Worm (Caenorhabditis elegans) whole organism, L4 larva: ENCODE measurements around the gene arid-1.

Experiments
- R02D3.7 ChIP-seq: fragments of 150-350 bp; sonication (generic microtip); optimal IDR thresholded peaks from 3 replicates; lab custom pipeline; 2014; ENCODE audit warnings: missing biosample characterization, missing genetic modification characterization
- ZK337.2 ChIP-seq: fragments of 200-800 bp; sonication (Bioruptor generic); IDR thresholded peaks from 2 replicates; pipeline ENCODE4 v1.3.6; 2022; ENCODE audit warnings: missing genetic modification reagents, missing genetic modification characterization, missing compliant biosample characterization
- ama-1 ChIP-seq: fragments of 150-350 bp; optimal IDR thresholded peaks from 2 replicates; lab custom pipeline; 2014; ENCODE audit warnings: inconsistent platforms, mixed read lengths
- attf-4 ChIP-seq: sonication (generic microtip); optimal IDR thresholded peaks from 3 replicates; lab custom pipeline; 2017; ENCODE audit warnings: missing biosample characterization, missing genetic modification characterization
- ceh-82 ChIP-seq: sonication (generic microtip); optimal IDR thresholded peaks from 2 replicates; lab custom pipeline; 2017; ENCODE audit warnings: missing biosample characterization, missing genetic modification characterization
- daf-12 ChIP-seq: fragments of 150-350 bp; optimal IDR thresholded peaks from 2 replicates; lab custom pipeline; 2014; ENCODE audit warnings: missing biosample characterization, missing genetic modification reagents, missing genetic modification characterization
- daf-16 ChIP-seq, 3 experiments: sonication (generic microtip); optimal IDR thresholded peaks; 2 replicates each; lab custom pipeline; 2016 to 2017; ENCODE audit warnings: missing genetic modification characterization in 3 of 3, missing genetic modification reagents in 3 of 3, mild to moderate bottlenecking in 2 of 3, missing compliant biosample characterization in 2 of 3, missing biosample characterization in 1 of 3, moderate library complexity in 1 of 3
- daf-19 ChIP-seq: fragments of 200-800 bp; sonication (Bioruptor generic); conservative IDR thresholded peaks from 2 replicates; pipeline ENCODE4 v1.3.6; 2022; ENCODE audit warnings: missing genetic modification characterization, missing compliant biosample characterization
- daf-8 ChIP-seq: fragments of 200-800 bp; sonication (Bioruptor generic); IDR thresholded peaks from 2 replicates; pipeline ENCODE4 v1.3.6; 2022; ENCODE audit warnings: missing genetic modification characterization, missing compliant biosample characterization
- dmd-6 ChIP-seq: fragments of 200-800 bp; sonication (Bioruptor generic); IDR thresholded peaks from 2 replicates; pipeline ENCODE4 v1.3.6; 2022; ENCODE audit warnings: missing genetic modification reagents, missing genetic modification characterization, missing compliant biosample characterization
- dpl-1 ChIP-seq: fragments of 150-350 bp; optimal IDR thresholded peaks from 2 replicates; lab custom pipeline; 2014; ENCODE audit warnings: missing biosample characterization, missing genetic modification reagents, missing genetic modification characterization
- dve-1 ChIP-seq: sonication (generic microtip); optimal IDR thresholded peaks from 2 replicates; lab custom pipeline; 2017; ENCODE audit warnings: antibody characterized with exemption, mild to moderate bottlenecking, missing genetic modification characterization, missing compliant biosample characterization; ENCODE audit not compliant: insufficient read depth
- egl-43 ChIP-seq: fragments of 200-800 bp; sonication (Bioruptor generic); IDR thresholded peaks from 2 replicates; pipeline ENCODE4 v1.3.6; 2022; ENCODE audit warnings: missing genetic modification reagents, missing genetic modification characterization, missing compliant biosample characterization
- fkh-10 ChIP-seq: fragments of 150-350 bp; optimal IDR thresholded peaks from 2 replicates; lab custom pipeline; 2014; ENCODE audit warnings: missing biosample characterization, missing genetic modification reagents, missing genetic modification characterization
- hif-1 ChIP-seq, 2 experiments: sonication (generic microtip); optimal IDR thresholded peaks; 2 replicates each; lab custom pipeline; 2016 to 2017; ENCODE audit warnings: missing compliant biosample characterization in 2 of 2, missing genetic modification characterization in 2 of 2, missing genetic modification reagents in 2 of 2, missing genotype in 2 of 2, mild to moderate bottlenecking in 1 of 2
- hlh-11 ChIP-seq: fragments of 200-800 bp; sonication (Bioruptor generic); optimal IDR thresholded peaks from 2 replicates; lab custom pipeline; 2018; ENCODE audit warnings: mild to moderate bottlenecking, missing genetic modification characterization, missing compliant biosample characterization
- hlh-30 ChIP-seq: sonication (generic microtip); optimal IDR thresholded peaks from 2 replicates; lab custom pipeline; 2017; ENCODE audit warnings: antibody characterized with exemption, mild to moderate bottlenecking, missing genetic modification characterization, missing compliant biosample characterization; ENCODE audit not compliant: insufficient read depth
- hmg-1.1 ChIP-seq: fragments of 200-800 bp; sonication (Bioruptor generic); IDR thresholded peaks from 2 replicates; pipeline ENCODE4 v1.3.6; 2022; ENCODE audit warnings: missing genetic modification reagents, missing genetic modification characterization, missing compliant biosample characterization
- lin-13 ChIP-seq: fragments of 150-350 bp; optimal IDR thresholded peaks from 2 replicates; lab custom pipeline; 2014; ENCODE audit warnings: missing biosample characterization, missing genetic modification reagents, missing genetic modification characterization
- lin-15B ChIP-seq: fragments of 150-350 bp; sonication (generic microtip); optimal IDR thresholded peaks from 3 replicates; lab custom pipeline; 2014; ENCODE audit warnings: missing biosample characterization, missing genetic modification characterization
- lin-29 ChIP-seq: fragments of 200-800 bp; sonication (Bioruptor generic); IDR thresholded peaks from 2 replicates; pipeline ENCODE4 v1.3.6; 2022; ENCODE audit warnings: missing genetic modification reagents, missing genetic modification characterization, missing compliant biosample characterization
- lsy-2 ChIP-seq, 2 experiments: fragments of 150-350 bp in 1 of 2; sonication (generic microtip) in 1 of 2; optimal IDR thresholded peaks; 2 replicates each; lab custom pipeline; 2014 to 2017; ENCODE audit warnings: missing biosample characterization in 2 of 2, missing genetic modification characterization in 2 of 2
- madf-5 ChIP-seq, 2 experiments: fragments of 200-800 bp; sonication (Bioruptor generic); IDR thresholded peaks; 2 replicates each; pipeline ENCODE4 v1.3.6; 2022; ENCODE audit warnings: missing compliant biosample characterization in 2 of 2, missing genetic modification characterization in 2 of 2
- mdt-29 ChIP-seq: fragments of 200-800 bp; sonication (Bioruptor generic); IDR thresholded peaks from 2 replicates; pipeline ENCODE4 v1.3.6; 2022; ENCODE audit warnings: missing genetic modification reagents, missing genetic modification characterization, missing compliant biosample characterization
- mep-1 ChIP-seq: fragments of 150-350 bp; sonication (generic microtip); optimal IDR thresholded peaks from 3 replicates; lab custom pipeline; 2014; ENCODE audit warnings: missing biosample characterization, missing genetic modification characterization
- mes-2 ChIP-seq: sonication (generic microtip); optimal IDR thresholded peaks from 2 replicates; lab custom pipeline; 2016; ENCODE audit warnings: missing genotype, mild to moderate bottlenecking, missing genetic modification characterization, missing compliant biosample characterization; ENCODE audit not compliant: poor library complexity, severe bottlenecking
- nhr-102 ChIP-seq: sonication (generic microtip); optimal IDR thresholded peaks from 2 replicates; lab custom pipeline; 2016; ENCODE audit warnings: mild to moderate bottlenecking, missing genetic modification characterization, moderate library complexity, missing compliant biosample characterization
- nhr-11 ChIP-seq: fragments of 150-350 bp; optimal IDR thresholded peaks from 2 replicates; lab custom pipeline; 2014; ENCODE audit warnings: missing biosample characterization, missing genetic modification characterization
- nhr-237 ChIP-seq: sonication (generic microtip); optimal IDR thresholded peaks from 2 replicates; lab custom pipeline; 2017; ENCODE audit warnings: missing biosample characterization, missing genetic modification characterization
- nhr-25 ChIP-seq: sonication (generic microtip); optimal IDR thresholded peaks from 2 replicates; lab custom pipeline; 2017; ENCODE audit warnings: missing genetic modification characterization, mild to moderate bottlenecking, missing compliant biosample characterization, antibody characterized with exemption, moderate library complexity, borderline replicate concordance; ENCODE audit not compliant: insufficient read depth
- nhr-28 ChIP-seq: fragments of 150-350 bp; optimal IDR thresholded peaks from 2 replicates; lab custom pipeline; 2014; ENCODE audit warnings: missing biosample characterization, missing genetic modification characterization
- nhr-6 ChIP-seq: fragments of 150-350 bp; optimal IDR thresholded peaks from 2 replicates; lab custom pipeline; 2014; ENCODE audit warnings: missing biosample characterization, missing genetic modification characterization
- pha-4 ChIP-seq, 2 experiments: fragments of 150-350 bp in 1 of 2; fragments of 200-800 bp in 1 of 2; sonication (Bioruptor generic) in 1 of 2; IDR thresholded peaks in 1 of 2; optimal IDR thresholded peaks in 1 of 2; 2 replicates each; pipeline versions ENCODE4 v1.3.6 to Lab custom; 2014 to 2022; ENCODE audit warnings: missing genetic modification characterization in 2 of 2, missing genetic modification reagents in 2 of 2, missing biosample characterization in 1 of 2, missing compliant biosample characterization in 1 of 2
- php-3 ChIP-seq: fragments of 200-800 bp; sonication (Bioruptor generic); IDR thresholded peaks from 2 replicates; pipeline ENCODE4 v1.3.6; 2022; ENCODE audit warnings: missing genetic modification reagents, missing genetic modification characterization, missing compliant biosample characterization
- pqm-1 ChIP-seq: sonication (generic microtip); optimal IDR thresholded peaks from 2 replicates; lab custom pipeline; 2017; ENCODE audit warnings: missing biosample characterization, missing genetic modification characterization
- rbr-2 ChIP-seq: sonication (generic microtip); optimal IDR thresholded peaks from 2 replicates; lab custom pipeline; 2016; ENCODE audit warnings: missing genotype, missing genetic modification characterization, missing compliant biosample characterization
- set-16 ChIP-seq: fragments of 200-800 bp; sonication (Bioruptor generic); IDR thresholded peaks from 2 replicates; pipeline ENCODE4 v1.3.6; 2022; ENCODE audit warnings: missing genetic modification reagents, missing genetic modification characterization, missing compliant biosample characterization
- skn-1 ChIP-seq: fragments of 150-350 bp; optimal IDR thresholded peaks from 2 replicates; lab custom pipeline; 2014; ENCODE audit warnings: missing biosample characterization, missing genetic modification characterization
- snpc-1.2 ChIP-seq: fragments of 200-800 bp; sonication (Bioruptor generic); IDR thresholded peaks from 2 replicates; pipeline ENCODE4 v1.3.6; 2022; ENCODE audit warnings: missing genetic modification reagents, missing genetic modification characterization, missing compliant biosample characterization
- spr-3 ChIP-seq: fragments of 200-800 bp; sonication (Bioruptor generic); optimal IDR thresholded peaks from 2 replicates; lab custom pipeline; 2018; ENCODE audit warnings: mild to moderate bottlenecking, missing genetic modification characterization, missing compliant biosample characterization
- tag-97 ChIP-seq: fragments of 200-800 bp; sonication (Bioruptor generic); IDR thresholded peaks from 2 replicates; pipeline ENCODE4 v1.3.6; 2022; ENCODE audit warnings: missing genetic modification characterization, missing compliant biosample characterization
- unc-130 ChIP-seq: sonication (generic microtip); optimal IDR thresholded peaks from 2 replicates; lab custom pipeline; 2016; ENCODE audit warnings: missing genetic modification reagents, missing genetic modification characterization, missing compliant biosample characterization
- vab-7 ChIP-seq: fragments of 200-800 bp; sonication (Bioruptor generic); IDR thresholded peaks from 2 replicates; pipeline ENCODE4 v1.3.6; 2022; ENCODE audit warnings: missing genetic modification reagents, missing genetic modification characterization, missing compliant biosample characterization
- zip-2 ChIP-seq: fragments of 150-350 bp; optimal IDR thresholded peaks from 2 replicates; lab custom pipeline; 2014; ENCODE audit warnings: missing biosample characterization, missing genetic modification characterization

arid-1 gene

ce11 chrV:203855-204432, 18.0 kb downstream of the arid-1 start, which contains the start of gene lec-12:
lec-12 (plus strand) TSS chrV:204382.
- TF ChIP-seq dpl-1 (no peak), hif-1 (tag; optimal IDR thresholded peaks at IDR 0.05; lab: Kevin White, UChicago) (no peak), hmg-1.1 (peak; percentile 35; the same call in 1 of the 2 replicates), mes-2 (tag; lab: Kevin White, UChicago) (no peak), tag-97 (GFP tag; lab: Robert Waterston, UW) (no peak), pqm-1 (tag; lab: Kevin White, UChicago) (no peak), ZK337.2 (GFP tag; lab: Robert Waterston, UW) (no peak), snpc-1.2 (no peak), nhr-25 (tag; lab: Kevin White, UChicago) (no peak), rbr-2 (tag; lab: Kevin White, UChicago) (peak; percentile 2), nhr-237 (tag; lab: Kevin White, UChicago) (no peak), fkh-10 (GFP tag; lab: Kevin White, UChicago) (no peak), skn-1 (tag; lab: Kevin White, UChicago) (no peak), mdt-29 (GFP tag; lab: Robert Waterston, UW) (no peak), R02D3.7 (tag; lab: Kevin White, UChicago) (no peak), lin-15B (no peak), hlh-11 (tag; lab: Kevin White, UChicago) (no peak), unc-130 (GFP tag; lab: Kevin White, UChicago) (no peak), daf-8 (no peak), spr-3 (no peak), dve-1 (tag; lab: Kevin White, UChicago) (peak; percentile 54), daf-19 (GFP tag; lab: Robert Waterston, UW) (no peak), nhr-102 (peak; percentile 25), madf-5 (GFP tag; IDR thresholded peaks at IDR 0.05; lab: Robert Waterston, UW) (no peak), ceh-82 (no peak), lin-13 (no peak), hlh-30 (tag; lab: Kevin White, UChicago) (peak; percentile 65), pha-4 (GFP tag; IDR thresholded peaks at IDR 0.05; lab: Robert Waterston, UW) (no peak), pha-4 (tag; optimal IDR thresholded peaks at IDR 0.05; lab: Kevin White, UChicago) (peak; percentile 91), nhr-28 (tag; lab: Kevin White, UChicago) (no peak), daf-16 (GFP tag; optimal IDR thresholded peaks at IDR 0.05; lab: Kevin White, UChicago) (no peak), daf-16 (tag; optimal IDR thresholded peaks at IDR 0.05; lab: Kevin White, UChicago) (peak; percentile 92), nhr-6 (tag; lab: Kevin White, UChicago) (peak; percentile 24), lin-29 (GFP tag; lab: Robert Waterston, UW) (no peak), lsy-2 (tag; optimal IDR thresholded peaks at IDR 0.05; lab: Kevin White, UChicago) (peak in 1 of 2 experiments; percentile 18), daf-12 (tag; lab: Kevin White, UChicago) (no peak), zip-2 (peak; percentile 79), mep-1 (tag; lab: Kevin White, UChicago) (peak; percentile 39)
- TF ChIP-seq, all 104 proteins: peak for 11

- no peak for TF ChIP-seq vab-7
- no peak for TF ChIP-seq ama-1 (lab: Kevin White, UChicago)
- no peak for TF ChIP-seq ceh-82
- TF ChIP-seq dmd-6 (GFP tag; lab: Robert Waterston, UW), result no peak
- TF ChIP-seq set-16 (GFP tag; lab: Robert Waterston, UW), result no peak
- no peak for TF ChIP-seq mep-1 (tag; lab: Kevin White, UChicago)
- no peak for TF ChIP-seq nhr-11
- no peak for TF ChIP-seq php-3
- no peak for TF ChIP-seq daf-12 (tag; lab: Kevin White, UChicago)
- no peak for TF ChIP-seq egl-43 (GFP tag; lab: Robert Waterston, UW)
- no peak for TF ChIP-seq dpl-1
- no peak for TF ChIP-seq attf-4 (tag; lab: Kevin White, UChicago)
Observed at ce11 chrV:206814-207213, 20.8 kb downstream of the arid-1 start.
